Worm (Caenorhabditis elegans): ENCODE data around the gene Y49A10A.2.
A peak's percentile ranks its signal among the peaks of the same experiment; 100 is the strongest.

Y49A10A.2 gene

ce11 chrX:10386001-10386400 is 13.5 kb upstream of the Y49A10A.2 start:
- TF ChIP-seq T07F8.4 (tag; optimal IDR thresholded peaks at IDR 0.05) (no peak), cebp-1 (GFP tag; IDR thresholded peaks at IDR 0.05) (no peak; the same call in 1 of the 2 replicates), cebp-1 (tag; optimal IDR thresholded peaks at IDR 0.05) (peak; percentile 86)

- TF ChIP-seq nhr-80 (tag; optimal IDR thresholded peaks at IDR 0.05) (peak; percentile 65), mes-4 (tag; optimal IDR thresholded peaks at IDR 0.05) (no peak)
Measured at ce11 chrX:10379678-10380077, 7.2 kb upstream of the Y49A10A.2 start, which contains the start of gene rme-4. TSS of gene rme-4 (minus strand) at chrX:10379845.

ce11 chrX:10377663-10378062 is 5.2 kb upstream of the Y49A10A.2 start:
- TF ChIP-seq pbrm-1 (GFP tag; IDR thresholded peaks at IDR 0.05), result peak; percentile 59; the same call in 1 of the 2 replicates
- peak; percentile 31 for TF ChIP-seq gei-17 (GFP tag; optimal IDR thresholded peaks at IDR 0.05)
- TF ChIP-seq him-1 (tag; optimal IDR thresholded peaks at IDR 0.05), result no peak
- no peak for TF ChIP-seq cebp-2 (GFP tag; IDR thresholded peaks at IDR 0.05)
- TF ChIP-seq C06A6.2 (GFP tag; conservative IDR thresholded peaks at IDR 0.05), result peak; percentile 70
- peak; percentile 11 for TF ChIP-seq atf-7 (tag; optimal IDR thresholded peaks at IDR 0.05)
- no peak for TF ChIP-seq Y53G8AR.9 (GFP tag; conservative IDR thresholded peaks at IDR 0.05)
- no peak for TF ChIP-seq nfya-1 (tag; optimal IDR thresholded peaks at IDR 0.05; ENCODE audit: borderline replicate concordance, insufficient read depth)
- TF ChIP-seq ceh-40 (GFP tag; IDR thresholded peaks at IDR 0.05), result no peak
- no peak for TF ChIP-seq ccch-3 (GFP tag; optimal IDR thresholded peaks at IDR 0.05)
- no peak for TF ChIP-seq cebp-1 (GFP tag; IDR thresholded peaks at IDR 0.05)
- peak; percentile 82 for TF ChIP-seq cebp-1 (tag; optimal IDR thresholded peaks at IDR 0.05)
- TF ChIP-seq tlf-1 (GFP tag; optimal IDR thresholded peaks at IDR 0.05), result peak; percentile 17
- no peak for TF ChIP-seq dpff-1 (tag; optimal IDR thresholded peaks at IDR 0.05)
- TF ChIP-seq F33H1.4 (GFP tag; IDR thresholded peaks at IDR 0.05), result no peak
- no peak for TF ChIP-seq lin-35 (GFP tag; optimal IDR thresholded peaks at IDR 0.05)
- TF ChIP-seq snpc-4 (GFP tag; optimal IDR thresholded peaks at IDR 0.05), result no peak
- no peak for TF ChIP-seq snpc-4 (tag; optimal IDR thresholded peaks at IDR 0.05)
- no peak for TF ChIP-seq xnd-1 (tag; optimal IDR thresholded peaks at IDR 0.05)
- TF ChIP-seq let-607 (tag; optimal IDR thresholded peaks at IDR 0.05), result peak; percentile 44 to 70
- peak; percentile 41 for TF ChIP-seq chd-7 (tag; optimal IDR thresholded peaks at IDR 0.05)
- no peak for TF ChIP-seq C17E4.6 (GFP tag; IDR thresholded peaks at IDR 0.05)
- peak; percentile 42; the same call in 1 of the 2 replicates for TF ChIP-seq K11D2.4 (GFP tag; IDR thresholded peaks at IDR 0.05)
- TF ChIP-seq F37B4.10 (GFP tag; IDR thresholded peaks at IDR 0.05), result no peak
- peak; percentile 33 for TF ChIP-seq F22D6.2 (tag; optimal IDR thresholded peaks at IDR 0.05)
- peak; percentile 49 for TF ChIP-seq madf-10 (tag; optimal IDR thresholded peaks at IDR 0.05)
- TF ChIP-seq ceh-27 (GFP tag; optimal IDR thresholded peaks at IDR 0.05), result no peak
- TF ChIP-seq zfh-2 (GFP tag; conservative IDR thresholded peaks at IDR 0.05), result peak; percentile 85
- TF ChIP-seq rcor-1 (GFP tag; IDR thresholded peaks at IDR 0.05), result peak; percentile 45; the same call in 1 of the 2 replicates
- TF ChIP-seq Y67H2A.10 (GFP tag; conservative IDR thresholded peaks at IDR 0.05), result no peak
- TF ChIP-seq ZK185.1 (tag; optimal IDR thresholded peaks at IDR 0.05; ENCODE audit: poor library complexity, severe bottlenecking), result peak; percentile 13
- no peak for TF ChIP-seq dpl-1 (GFP tag; optimal IDR thresholded peaks at IDR 0.05)
- TF ChIP-seq hmg-1.2 (GFP tag; IDR thresholded peaks at IDR 0.05), result peak; percentile 95
- peak; percentile 26 for TF ChIP-seq F23B12.7 (tag; optimal IDR thresholded peaks at IDR 0.05; ENCODE audit: insufficient read depth)
- TF ChIP-seq D2030.7 (GFP tag; IDR thresholded peaks at IDR 0.05), result no peak
- no peak for TF ChIP-seq sdz-38 (tag; optimal IDR thresholded peaks at IDR 0.05)
- peak; percentile 65 for TF ChIP-seq ztf-26 (tag; optimal IDR thresholded peaks at IDR 0.05)
- no peak for TF ChIP-seq tbx-9 (tag; optimal IDR thresholded peaks at IDR 0.05; ENCODE audit: borderline replicate concordance)
- TF ChIP-seq lsy-27 (tag; optimal IDR thresholded peaks at IDR 0.05; ENCODE audit: borderline replicate concordance, insufficient read depth), result no peak
- no peak for TF ChIP-seq pha-4 (tag; optimal IDR thresholded peaks at IDR 0.05)
- TF ChIP-seq B0261.1 (tag; optimal IDR thresholded peaks at IDR 0.05), result no peak
- no peak for TF ChIP-seq egl-44 (GFP tag; IDR thresholded peaks at IDR 0.05)
